Worm (Caenorhabditis elegans) whole organism, L1 larva: Measurements from ENCODE around the gene msp-50.

ENCODE experiments used
- F16B12.6 ChIP-seq: fragments of 150-350 bp; optimal IDR thresholded peaks from 2 replicates; lab custom pipeline; 2014; ENCODE audit warnings: missing biosample characterization, missing genetic modification characterization
- Y116A8C.19 ChIP-seq: sonication (generic microtip); optimal IDR thresholded peaks from 2 replicates; lab custom pipeline; 2016; ENCODE audit warnings: missing compliant biosample characterization, missing genetic modification characterization, borderline replicate concordance
- alr-1 ChIP-seq: fragments of 200-800 bp; sonication (Bioruptor generic); optimal IDR thresholded peaks from 2 replicates; lab custom pipeline; 2018; ENCODE audit warnings: borderline replicate concordance, mild to moderate bottlenecking, missing genetic modification characterization, missing compliant biosample characterization
- aly-2 ChIP-seq: fragments of 150-350 bp; optimal IDR thresholded peaks from 2 replicates; lab custom pipeline; 2014; ENCODE audit warnings: missing biosample characterization, missing genetic modification characterization
- blmp-1 ChIP-seq: fragments of 150-350 bp; optimal IDR thresholded peaks from 2 replicates; lab custom pipeline; 2014; ENCODE audit warnings: missing biosample characterization, missing genetic modification characterization
- ceh-63 ChIP-seq: fragments of 200-800 bp; sonication (Bioruptor generic); optimal IDR thresholded peaks from 2 replicates; lab custom pipeline; 2018; ENCODE audit warnings: mild to moderate bottlenecking, missing genetic modification characterization, missing compliant biosample characterization
- ceh-90 ChIP-seq: sonication (generic microtip); optimal IDR thresholded peaks from 2 replicates; lab custom pipeline; 2016; ENCODE audit warnings: missing genetic modification characterization, missing compliant biosample characterization
- dpl-1 ChIP-seq, 3 experiments: fragments of 150-350 bp in 2 of 3; sonication (generic microtip) in 1 of 3; optimal IDR thresholded peaks; 2 replicates each; lab custom pipeline; 2014 to 2017; ENCODE audit warnings: missing biosample characterization in 3 of 3, missing genetic modification characterization in 3 of 3, missing genetic modification reagents in 3 of 3
- dsc-1 ChIP-seq: sonication (generic microtip); optimal IDR thresholded peaks from 2 replicates; lab custom pipeline; 2016; ENCODE audit warnings: mild to moderate bottlenecking, missing genetic modification characterization, missing compliant biosample characterization
- efl-1 ChIP-seq, 4 experiments: fragments of 150-350 bp; optimal IDR thresholded peaks in 3 of 4; peaks in 1 of 4; 1 replicate in 1 of 4; 2 replicates in 3 of 4; lab custom pipeline; 2014; ENCODE audit warnings: missing biosample characterization in 2 of 4, missing genetic modification characterization in 2 of 4, missing genetic modification reagents in 2 of 4
- elt-2 ChIP-seq: sonication (generic microtip); optimal IDR thresholded peaks from 2 replicates; lab custom pipeline; 2016; ENCODE audit warnings: missing genetic modification characterization, mild to moderate bottlenecking, inconsistent platforms, missing compliant biosample characterization, missing genetic modification reagents
- elt-3 ChIP-seq, 6 experiments: fragments of 150-350 bp in 1 of 6; sonication (generic microtip); optimal IDR thresholded peaks; 2 replicates each; lab custom pipeline; 2017 to 2018; ENCODE audit warnings: missing biosample characterization in 6 of 6, missing genetic modification characterization in 6 of 6, inconsistent platforms in 1 of 6
- fos-1 ChIP-seq: fragments of 150-350 bp; optimal IDR thresholded peaks from 2 replicates; lab custom pipeline; 2014; ENCODE audit warnings: missing biosample characterization, missing genetic modification characterization
- hpl-2 ChIP-seq: fragments of 150-350 bp; optimal IDR thresholded peaks from 2 replicates; lab custom pipeline; 2014; ENCODE audit warnings: missing biosample characterization, missing genetic modification reagents, missing genetic modification characterization
- isw-1 ChIP-seq: fragments of 200-800 bp; sonication (Bioruptor generic); IDR thresholded peaks from 2 replicates; pipeline ENCODE4 v1.3.6; 2022; ENCODE audit warnings: missing genetic modification characterization, missing compliant biosample characterization
- jun-1 ChIP-seq: fragments of 150-350 bp; optimal IDR thresholded peaks from 2 replicates; lab custom pipeline; 2014; ENCODE audit warnings: missing biosample characterization, missing genetic modification reagents, missing genetic modification characterization
- lin-14 ChIP-seq: fragments of 200-800 bp; sonication (Bioruptor generic); optimal IDR thresholded peaks from 2 replicates; lab custom pipeline; 2018; ENCODE audit warnings: mild to moderate bottlenecking, missing genetic modification characterization, moderate library complexity, missing compliant biosample characterization
- lin-35 ChIP-seq, 2 experiments: fragments of 150-350 bp; optimal IDR thresholded peaks; 2 replicates each; lab custom pipeline; 2014; ENCODE audit warnings: missing biosample characterization in 2 of 2, missing genetic modification characterization in 2 of 2, missing genetic modification reagents in 2 of 2
- lir-3 ChIP-seq: sonication (generic microtip); optimal IDR thresholded peaks from 2 replicates; lab custom pipeline; 2016; ENCODE audit warnings: mild to moderate bottlenecking, missing genetic modification characterization, moderate library complexity, missing compliant biosample characterization; ENCODE audit not compliant: poor library complexity
- lsy-2 ChIP-seq, 2 experiments: fragments of 150-350 bp; optimal IDR thresholded peaks; 2 replicates each; lab custom pipeline; 2014; ENCODE audit warnings: missing biosample characterization in 2 of 2, missing genetic modification characterization in 2 of 2
- mab-9 ChIP-seq: fragments of 200-800 bp; sonication (Bioruptor generic); IDR thresholded peaks from 2 replicates; pipeline ENCODE4 v1.3.6; 2022; ENCODE audit warnings: missing genetic modification reagents, missing genetic modification characterization, missing compliant biosample characterization
- mdl-1 ChIP-seq, 2 experiments: fragments of 150-350 bp; optimal IDR thresholded peaks; 2 replicates each; lab custom pipeline; 2014 to 2017; ENCODE audit warnings: missing biosample characterization in 2 of 2, missing genetic modification characterization in 2 of 2, inconsistent platforms in 1 of 2
- mep-1 ChIP-seq: fragments of 150-350 bp; optimal IDR thresholded peaks from 2 replicates; lab custom pipeline; 2014; ENCODE audit warnings: missing biosample characterization, missing genetic modification characterization
- nhr-11 ChIP-seq: fragments of 150-350 bp; optimal IDR thresholded peaks from 2 replicates; lab custom pipeline; 2014; ENCODE audit warnings: missing biosample characterization, missing genetic modification characterization
- nhr-12 ChIP-seq: sonication (generic microtip); optimal IDR thresholded peaks from 2 replicates; lab custom pipeline; 2017; ENCODE audit warnings: missing biosample characterization, missing genetic modification characterization
- nhr-20 ChIP-seq: sonication (generic microtip); optimal IDR thresholded peaks from 2 replicates; lab custom pipeline; 2016; ENCODE audit warnings: mild to moderate bottlenecking, missing genetic modification characterization, missing compliant biosample characterization
- nhr-47 ChIP-seq: sonication (generic microtip); optimal IDR thresholded peaks from 2 replicates; lab custom pipeline; 2016; ENCODE audit warnings: mild to moderate bottlenecking, missing genetic modification characterization, moderate library complexity, missing compliant biosample characterization
- nhr-71 ChIP-seq: sonication (generic microtip); optimal IDR thresholded peaks from 2 replicates; lab custom pipeline; 2016; ENCODE audit warnings: mild to moderate bottlenecking, missing genetic modification characterization, moderate library complexity, missing compliant biosample characterization
- nhr-77 ChIP-seq: fragments of 150-350 bp; optimal IDR thresholded peaks from 2 replicates; lab custom pipeline; 2014; ENCODE audit warnings: missing biosample characterization, missing genetic modification characterization
- nhr-90 ChIP-seq: sonication (generic microtip); optimal IDR thresholded peaks from 2 replicates; lab custom pipeline; 2016; ENCODE audit warnings: mild to moderate bottlenecking, missing genetic modification characterization, missing compliant biosample characterization; ENCODE audit not compliant: poor library complexity
- pqm-1 ChIP-seq: sonication (generic microtip); optimal IDR thresholded peaks from 3 replicates; lab custom pipeline; 2017; ENCODE audit warnings: missing biosample characterization, missing genetic modification characterization
- rnt-1 ChIP-seq: sonication (generic microtip); optimal IDR thresholded peaks from 2 replicates; lab custom pipeline; 2016; ENCODE audit warnings: mild to moderate bottlenecking, missing genetic modification characterization, moderate library complexity, missing compliant biosample characterization
- snpc-4 ChIP-seq: fragments of 150-350 bp; optimal IDR thresholded peaks from 2 replicates; lab custom pipeline; 2014; ENCODE audit warnings: missing biosample characterization, missing genetic modification characterization
- snu-23 ChIP-seq: sonication (generic microtip); optimal IDR thresholded peaks from 2 replicates; lab custom pipeline; 2016; ENCODE audit warnings: missing genetic modification characterization, missing compliant biosample characterization
- sox-4 ChIP-seq: sonication (generic microtip); optimal IDR thresholded peaks from 2 replicates; lab custom pipeline; 2016; ENCODE audit warnings: missing genetic modification characterization, missing compliant biosample characterization
- sptf-1 ChIP-seq: fragments of 150-350 bp; optimal IDR thresholded peaks from 2 replicates; lab custom pipeline; 2014; ENCODE audit warnings: missing biosample characterization, missing genetic modification characterization
- swsn-7 ChIP-seq: sonication (generic microtip); optimal IDR thresholded peaks from 2 replicates; lab custom pipeline; 2016; ENCODE audit warnings: missing genetic modification characterization, missing compliant biosample characterization
- tbx-2 ChIP-seq: sonication (generic microtip); optimal IDR thresholded peaks from 2 replicates; lab custom pipeline; 2016; ENCODE audit warnings: missing genetic modification characterization, missing compliant biosample characterization
- tlp-1 ChIP-seq: fragments of 150-350 bp; optimal IDR thresholded peaks from 2 replicates; lab custom pipeline; 2014; ENCODE audit warnings: missing biosample characterization, missing genetic modification characterization
- unc-130 ChIP-seq: fragments of 150-350 bp; optimal IDR thresholded peaks from 2 replicates; lab custom pipeline; 2017; ENCODE audit warnings: missing biosample characterization, missing genetic modification characterization, inconsistent platforms
- vab-15 ChIP-seq: sonication (generic microtip); optimal IDR thresholded peaks from 2 replicates; lab custom pipeline; 2017; ENCODE audit warnings: missing genotype, mild to moderate bottlenecking, missing genetic modification characterization, missing compliant biosample characterization

The msp-50 gene

ce11 chrII:5222830-5223229 is 23.2 kb downstream of the msp-50 start:
- peak; percentile 1 for TF ChIP-seq snu-23 (GFP tag; lab: Kevin White, UChicago)
- TF ChIP-seq mab-9 (GFP tag; lab: Robert Waterston, UW): no peak
- TF ChIP-seq ceh-63: no peak
- no peak for TF ChIP-seq dpl-1 (GFP tag; optimal IDR thresholded peaks at IDR 0.05; lab: Kevin White, UChicago)
- no peak for TF ChIP-seq hpl-2 (GFP tag; lab: Kevin White, UChicago)
- no peak for TF ChIP-seq alr-1
- TF ChIP-seq lsy-2 (tag; optimal IDR thresholded peaks at IDR 0.05; lab: Kevin White, UChicago): peak in 1 of 2 experiments; percentile 1
- TF ChIP-seq ceh-90 (tag; lab: Kevin White, UChicago): no peak
- TF ChIP-seq dsc-1 (tag; lab: Kevin White, UChicago): peak; percentile 32
- no peak for TF ChIP-seq swsn-7 (tag; lab: Kevin White, UChicago)
- TF ChIP-seq isw-1: no peak
- no peak for TF ChIP-seq elt-3 (tag; optimal IDR thresholded peaks at IDR 0.05; lab: Kevin White, UChicago)
- TF ChIP-seq rnt-1 (tag; lab: Kevin White, UChicago): peak; percentile 72
- peak; percentile 41 for TF ChIP-seq nhr-71 (tag; lab: Kevin White, UChicago)
- TF ChIP-seq lin-35 (GFP tag; optimal IDR thresholded peaks at IDR 0.05; lab: Kevin White, UChicago): no peak
- no peak for TF ChIP-seq sptf-1
- TF ChIP-seq lin-14: peak; percentile 5
- TF ChIP-seq nhr-11 (tag; lab: Kevin White, UChicago): no peak
- TF ChIP-seq vab-15: no peak
- no peak for TF ChIP-seq pqm-1
- TF ChIP-seq blmp-1: no peak
- no peak for TF ChIP-seq sox-4 (tag; lab: Kevin White, UChicago)

- TF ChIP-seq F16B12.6 (peak; percentile 68), dpl-1 (GFP tag; optimal IDR thresholded peaks at IDR 0.05; lab: Kevin White, UChicago) (no peak), lin-35 (GFP tag; optimal IDR thresholded peaks at IDR 0.05; lab: Kevin White, UChicago) (peak in 1 of 2 experiments; percentile 2)
Measured at ce11 chrII:5225284-5225683, 25.7 kb downstream of the msp-50 start, which contains the start of gene dsh-1. dsh-1 (minus strand) TSS chrII:5225384.

ce11 chrII:5226309-5226708 is 26.7 kb downstream of the msp-50 start:
- no peak for TF ChIP-seq nhr-47
- TF ChIP-seq nhr-12 (tag; lab: Kevin White, UChicago): no peak
- TF ChIP-seq Y116A8C.19: no peak
- no peak for TF ChIP-seq ceh-63
- peak in 1 of 2 experiments; percentile 21 for TF ChIP-seq efl-1 (optimal IDR thresholded peaks at IDR 0.05; lab: Kevin White, UChicago)
- TF ChIP-seq efl-1 (GFP tag; optimal IDR thresholded peaks at IDR 0.05 in 1 of 2; lab: Kevin White, UChicago): no peak
- TF ChIP-seq lin-14: peak; percentile 66
- TF ChIP-seq fos-1 (tag; lab: Kevin White, UChicago): no peak
- peak; percentile 13 for TF ChIP-seq rnt-1 (tag; lab: Kevin White, UChicago)
- no peak for TF ChIP-seq sptf-1
- no peak for TF ChIP-seq lir-3 (tag; lab: Kevin White, UChicago)

ce11 chrII:5227768-5228167 is 28.2 kb downstream of the msp-50 start:
- TF ChIP-seq pqm-1 (no peak), tlp-1 (no peak), aly-2 (no peak), snpc-4 (tag; lab: Kevin White, UChicago) (no peak), jun-1 (no peak), vab-15 (no peak), fos-1 (tag; lab: Kevin White, UChicago) (no peak), snu-23 (GFP tag; lab: Kevin White, UChicago) (peak; percentile 42), nhr-77 (tag; lab: Kevin White, UChicago) (peak; percentile 6), lin-14 (peak; percentile 64), unc-130 (peak; percentile 35), nhr-71 (tag; lab: Kevin White, UChicago) (peak; percentile 53), dsc-1 (tag; lab: Kevin White, UChicago) (no peak), isw-1 (no peak), nhr-90 (tag; lab: Kevin White, UChicago) (peak; percentile 7), efl-1 (optimal IDR thresholded peaks at IDR 0.05; lab: Kevin White, UChicago) (peak; percentile 24 to 28), efl-1 (GFP tag; optimal IDR thresholded peaks at IDR 0.05 in 1 of 2; lab: Kevin White, UChicago) (no peak), elt-2 (tag; lab: Kevin White, UChicago) (peak; percentile 78), lin-35 (GFP tag; optimal IDR thresholded peaks at IDR 0.05; lab: Kevin White, UChicago) (peak in 1 of 2 experiments; percentile 36), mdl-1 (tag; optimal IDR thresholded peaks at IDR 0.05; lab: Kevin White, UChicago) (peak in 1 of 2 experiments; percentile 2), nhr-20 (peak; percentile 40), mep-1 (tag; lab: Kevin White, UChicago) (no peak), swsn-7 (tag; lab: Kevin White, UChicago) (peak; percentile 18), tbx-2 (tag; lab: Kevin White, UChicago) (peak; percentile 38), F16B12.6 (no peak), blmp-1 (peak; percentile 34), rnt-1 (tag; lab: Kevin White, UChicago) (peak; percentile 40)
